Worm (Caenorhabditis elegans): ENCODE data around the gene fbxa-148.

Gene fbxa-148

DNA sequence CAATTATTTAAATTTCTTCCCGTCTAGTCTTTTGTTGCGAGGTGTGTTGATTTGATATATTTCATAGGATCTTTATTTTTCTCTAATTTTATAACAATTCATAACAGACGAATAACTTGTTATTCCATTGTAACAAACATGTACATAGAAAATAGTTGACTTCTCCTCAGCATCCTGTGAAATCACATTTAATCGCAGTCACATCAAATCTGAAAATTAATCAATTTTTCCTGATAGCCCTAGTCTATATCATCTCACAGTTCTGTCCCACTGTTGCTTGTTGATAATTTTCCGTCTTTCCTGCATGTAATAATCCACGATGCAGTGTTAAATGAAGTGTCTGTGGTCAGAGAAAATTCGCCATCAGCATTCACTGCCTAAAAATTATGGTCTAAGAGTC is 49.0 kb downstream of the fbxa-148 start:
- no peak for TF ChIP-seq unc-55 (GFP tag; optimal IDR thresholded peaks at IDR 0.05)

DNA sequence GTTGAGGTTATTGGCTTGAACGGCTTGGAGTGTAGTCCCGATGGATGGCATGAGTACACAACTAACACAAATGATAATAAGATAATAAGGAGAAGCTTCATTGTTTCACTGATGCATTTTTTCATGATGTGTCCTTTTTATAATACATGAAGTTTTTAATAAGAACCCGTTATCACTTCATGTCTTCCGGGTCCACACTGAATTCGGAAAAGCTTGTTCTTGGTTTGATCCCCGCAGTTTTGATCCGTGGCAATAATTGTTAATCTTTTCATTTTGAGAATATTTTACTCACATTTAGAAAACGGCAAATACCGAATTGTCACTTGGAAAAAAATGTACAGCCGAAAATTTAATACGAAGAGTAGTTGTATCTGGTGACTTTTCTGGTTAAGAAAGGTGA is 49.8 kb downstream of the fbxa-148 start, which contains the start of gene Y102A5C.27:
TSS of gene Y102A5C.27 (minus strand) at position 101 of the 400 bp plus-strand sequence.
- TF ChIP-seq sox-2 (GFP tag; IDR thresholded peaks at IDR 0.05) (no peak), eyg-1 (tag; optimal IDR thresholded peaks at IDR 0.05) (no peak), ceh-48 (tag; optimal IDR thresholded peaks at IDR 0.05) (no peak), ceh-22 (tag; optimal IDR thresholded peaks at IDR 0.05) (no peak)
